Fruit fly (Drosophila melanogaster) whole organism, wandering third instar larva: ENCODE results near the gene comm3.

ENCODE experiments used
- Dif ChIP-seq: fragments of 200-275, 200-300 bp; sonication (Bioruptor generic); optimal IDR thresholded peaks from 2 replicates; lab custom pipeline; 2018; ENCODE audit warnings: missing biosample characterization, missing genetic modification characterization; ENCODE audit not compliant: partially characterized antibody
- Mio ChIP-seq: sonication (Bioruptor generic); optimal IDR thresholded peaks from 2 replicates; lab custom pipeline; 2016; ENCODE audit warnings: missing biosample characterization, missing genetic modification characterization
- brk ChIP-seq: fragments of 200-800 bp; sonication (Bioruptor generic); optimal IDR thresholded peaks from 2 replicates; lab custom pipeline; 2016; ENCODE audit warnings: missing biosample characterization, mild to moderate bottlenecking, missing genetic modification characterization
- dsf ChIP-seq: sonication (Bioruptor generic); optimal IDR thresholded peaks from 2 replicates; lab custom pipeline; 2016; ENCODE audit warnings: missing biosample characterization, missing genetic modification characterization, borderline replicate concordance
- foxo ChIP-seq, 2 experiments: fragments of 200-800 bp; sonication (Bioruptor generic); optimal IDR thresholded peaks; 2 replicates in 1 of 2; 3 replicates in 1 of 2; lab custom pipeline; 2016 to 2017; ENCODE audit warnings: missing biosample characterization in 2 of 2, missing genetic modification characterization in 2 of 2
- h ChIP-seq: fragments of 200-800 bp; sonication (Bioruptor generic); optimal IDR thresholded peaks from 3 replicates; lab custom pipeline; 2016; ENCODE audit warnings: missing biosample characterization, mild to moderate bottlenecking, missing genetic modification characterization
- lola ChIP-seq: fragments of >200 bp; optimal IDR thresholded peaks from 2 replicates; lab custom pipeline; 2017; ENCODE audit warnings: missing biosample characterization, missing genetic modification characterization
- tai ChIP-seq: sonication (Bioruptor generic); optimal IDR thresholded peaks from 2 replicates; lab custom pipeline; 2016; ENCODE audit warnings: missing biosample characterization, missing genetic modification characterization

DNA sequence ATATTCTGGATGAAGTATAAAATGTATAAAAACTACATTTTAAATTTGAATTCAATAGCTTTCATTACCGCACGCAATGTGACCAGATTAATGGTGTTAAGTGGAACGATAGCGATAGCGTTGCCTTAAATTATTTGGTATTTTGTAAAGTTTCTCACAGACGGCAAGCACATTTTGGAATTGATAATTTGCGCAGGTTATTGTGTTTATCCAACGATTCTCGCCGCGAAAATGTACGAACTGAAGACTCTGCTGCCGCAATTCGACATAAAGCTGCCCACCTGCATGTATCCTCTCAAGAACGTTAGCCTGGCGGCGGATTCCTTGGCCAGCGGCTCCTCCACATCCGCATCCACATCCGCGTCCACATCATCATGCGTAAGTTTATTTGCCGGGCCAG lies 64.1 kb downstream of the comm3 start, which contains the start of gene AIMP2:
- TF ChIP-seq brk (GFP tag; lab: Kevin White, UChicago) (no peak), lola (GFP tag; lab: Kevin White, UChicago) (no peak), h (GFP tag; lab: Kevin White, UChicago) (no peak), Dif (GFP tag; lab: Kevin White, UChicago) (no peak), Mio (GFP tag; lab: Kevin White, UChicago) (no peak), tai (GFP tag; lab: Kevin White, UChicago) (no peak), dsf (no peak), foxo (GFP tag; optimal IDR thresholded peaks at IDR 0.05; lab: Kevin White, UChicago) (no peak)
